Fruit fly (Drosophila melanogaster) whole organism, embryonic: ENCODE data around the gene solo.
A peak's percentile ranks its signal among the peaks of the same experiment; 100 is the strongest.

Experiments
- Awh ChIP-seq: fragments of 200-800 bp; sonication (Bioruptor generic); IDR thresholded peaks from 2 replicates; pipeline ENCODE4, ENCODE4 v1.3.6; 2022; ENCODE audit warnings: missing biosample characterization, missing genetic modification characterization
- Blimp-1 ChIP-seq: fragments of 200-800 bp; sonication (Bioruptor generic); optimal IDR thresholded peaks from 3 replicates; lab custom pipeline; 2018; ENCODE audit warnings: missing biosample characterization, missing genetic modification characterization, mild to moderate bottlenecking, moderate library complexity, missing genetic modification reagents
- CG11398 ChIP-seq: fragments of 200-800 bp; sonication (Bioruptor generic); optimal IDR thresholded peaks from 2 replicates; lab custom pipeline; 2016; ENCODE audit warnings: missing biosample characterization, missing genetic modification characterization
- CG12155 ChIP-seq: fragments of 200-800 bp; sonication (Bioruptor generic); optimal IDR thresholded peaks from 3 replicates; lab custom pipeline; 2016; ENCODE audit warnings: missing biosample characterization, missing genetic modification characterization
- CG12219 ChIP-seq: fragments of 200-800 bp; sonication (Bioruptor generic); optimal IDR thresholded peaks from 3 replicates; lab custom pipeline; 2018; ENCODE audit warnings: missing biosample characterization, mild to moderate bottlenecking, missing genetic modification characterization
- CG12236 ChIP-seq: fragments of 200-800 bp; sonication (Bioruptor generic); optimal IDR thresholded peaks from 2 replicates; lab custom pipeline; 2016; ENCODE audit warnings: missing biosample characterization, missing genetic modification characterization
- CG13123 ChIP-seq: fragments of 200-800 bp; sonication (Bioruptor generic); optimal IDR thresholded peaks from 2 replicates; lab custom pipeline; 2016; ENCODE audit warnings: missing biosample characterization, missing genetic modification characterization
- CG14710 ChIP-seq: fragments of 200-800 bp; sonication (Bioruptor generic); optimal IDR thresholded peaks from 3 replicates; lab custom pipeline; 2019; ENCODE audit warnings: missing biosample characterization, mild to moderate bottlenecking, missing genetic modification characterization, moderate library complexity
- CG17361 ChIP-seq: fragments of 200-800 bp; sonication (Bioruptor generic); IDR thresholded peaks from 3 replicates; pipeline ENCODE4 v1.3.6; 2022; ENCODE audit warnings: missing biosample characterization, missing genetic modification characterization
- CG2129 ChIP-seq: fragments of 200-800 bp; sonication (Bioruptor generic); IDR thresholded peaks from 2 replicates; pipeline ENCODE4 v1.3.6; 2022; ENCODE audit warnings: missing biosample characterization, missing genetic modification characterization; ENCODE audit not compliant: partially characterized antibody
- CG30020 ChIP-seq: fragments of 200-800 bp; optimal IDR thresholded peaks from 2 replicates; lab custom pipeline; 2019; ENCODE audit warnings: missing biosample characterization, mild to moderate bottlenecking, missing genetic modification characterization, moderate library complexity
- CG30403 ChIP-seq: fragments of 200-800 bp; sonication (Bioruptor generic); optimal IDR thresholded peaks from 3 replicates; lab custom pipeline; 2016; ENCODE audit warnings: missing biosample characterization, missing genetic modification characterization
- CG4730 ChIP-seq: fragments of 200-800 bp; sonication (Bioruptor generic); IDR thresholded peaks from 2 replicates; pipeline ENCODE4 v1.3.6; 2022; ENCODE audit warnings: missing biosample characterization, missing genetic modification characterization
- CG6791 ChIP-seq: fragments of 200-800 bp; sonication (Bioruptor generic); IDR thresholded peaks from 3 replicates; pipeline ENCODE4 v1.3.6; 2022; ENCODE audit warnings: missing biosample characterization, missing genetic modification characterization; ENCODE audit not compliant: partially characterized antibody
- CG9609 ChIP-seq: fragments of 200-800 bp; sonication (Bioruptor generic); optimal IDR thresholded peaks from 3 replicates; lab custom pipeline; 2016; ENCODE audit warnings: missing biosample characterization, missing genetic modification characterization
- CG9876 ChIP-seq: fragments of 200-800 bp; sonication (Bioruptor generic); optimal IDR thresholded peaks from 2 replicates; lab custom pipeline; 2016; ENCODE audit warnings: missing biosample characterization, missing genetic modification characterization
- CrebB ChIP-seq: fragments of 200-800 bp; sonication (Bioruptor generic); optimal IDR thresholded peaks from 3 replicates; lab custom pipeline; 2018; ENCODE audit warnings: missing biosample characterization, mild to moderate bottlenecking, missing genetic modification characterization
- D ChIP-seq, 2 experiments: fragments of 200-800 bp in 1 of 2; fragments of >200 bp in 1 of 2; sonication (Bioruptor generic) in 1 of 2; optimal IDR thresholded peaks; 2 replicates in 1 of 2; 3 replicates in 1 of 2; lab custom pipeline; 2017; ENCODE audit warnings: mild to moderate bottlenecking in 1 of 2, missing biosample characterization in 1 of 2, missing genetic modification characterization in 1 of 2, missing genetic modification reagents in 1 of 2
- Dbx ChIP-seq: fragments of 200-800 bp; sonication (Bioruptor generic); IDR thresholded peaks from 3 replicates; pipeline ENCODE4 v1.3.6; 2022; ENCODE audit warnings: missing biosample characterization, missing genetic modification characterization
- HmgZ ChIP-seq: fragments of 200-800 bp; sonication (Bioruptor generic); optimal IDR thresholded peaks from 2 replicates; lab custom pipeline; 2018; ENCODE audit warnings: missing biosample characterization, mild to moderate bottlenecking, missing genetic modification characterization
- Hr78 ChIP-seq, 2 experiments: fragments of 200-800 bp in 1 of 2; fragments of >200 bp in 1 of 2; sonication (Bioruptor generic) in 1 of 2; optimal IDR thresholded peaks; 2 replicates each; lab custom pipeline; 2017 to 2019; ENCODE audit warnings: missing biosample characterization in 2 of 2, missing genetic modification characterization in 2 of 2, mild to moderate bottlenecking in 1 of 2, moderate library complexity in 1 of 2
- Myb ChIP-seq: fragments of 200-800 bp; sonication (Bioruptor generic); optimal IDR thresholded peaks from 2 replicates; lab custom pipeline; 2016; ENCODE audit warnings: missing biosample characterization, missing genetic modification characterization
- NC2β ChIP-seq: fragments of 200-800 bp; sonication (Bioruptor generic); optimal IDR thresholded peaks from 2 replicates; lab custom pipeline; 2016; ENCODE audit warnings: missing biosample characterization, missing genetic modification characterization
- Nf-YA ChIP-seq: fragments of 200-800 bp; sonication (Bioruptor generic); IDR thresholded peaks from 2 replicates; pipeline ENCODE4 v1.3.6; 2022; ENCODE audit warnings: missing biosample characterization, missing genetic modification characterization
- Opbp ChIP-seq: fragments of 200-800 bp; sonication (Bioruptor generic); IDR thresholded peaks from 3 replicates; pipeline ENCODE4 v1.3.6; 2022; ENCODE audit warnings: missing biosample characterization, missing genetic modification characterization; ENCODE audit not compliant: partially characterized antibody
- TFAM ChIP-seq: fragments of 200-800 bp; sonication (Bioruptor generic); optimal IDR thresholded peaks from 2 replicates; lab custom pipeline; 2017; ENCODE audit warnings: missing biosample characterization, missing genetic modification characterization, inconsistent platforms
- Trl ChIP-seq, 3 experiments: fragments of >200 bp in 2 of 3; fragments of 200-800 bp in 1 of 3; sonication (Bioruptor generic) in 1 of 3; optimal IDR thresholded peaks; 2 replicates in 1 of 3; 3 replicates in 2 of 3; lab custom pipeline; 2016 to 2017; ENCODE audit warnings: missing biosample characterization in 1 of 3, missing genetic modification characterization in 1 of 3
- Vsx1 ChIP-seq: fragments of 200-800 bp; sonication (Bioruptor generic); optimal IDR thresholded peaks from 2 replicates; lab custom pipeline; 2017; ENCODE audit warnings: missing biosample characterization, mild to moderate bottlenecking, missing genetic modification characterization, missing genetic modification reagents
- al ChIP-seq: fragments of 200-800 bp; sonication (Bioruptor generic); IDR thresholded peaks from 2 replicates; pipeline ENCODE4 v1.3.6; 2022; ENCODE audit warnings: missing biosample characterization, missing genetic modification characterization
- az2 ChIP-seq: fragments of 200-800 bp; sonication (Bioruptor generic); optimal IDR thresholded peaks from 3 replicates; lab custom pipeline; 2016; ENCODE audit warnings: missing biosample characterization, missing genetic modification characterization
- cad ChIP-seq: fragments of >200 bp; optimal IDR thresholded peaks from 2 replicates; lab custom pipeline; 2017; ENCODE audit warnings: missing biosample characterization, missing genetic modification characterization
- fd102C ChIP-seq: fragments of 200-800 bp; sonication (Bioruptor generic); optimal IDR thresholded peaks from 2 replicates; lab custom pipeline; 2018; ENCODE audit warnings: missing biosample characterization, mild to moderate bottlenecking, missing genetic modification characterization, moderate library complexity
- fu2 ChIP-seq: fragments of 200-800 bp; sonication (Bioruptor generic); optimal IDR thresholded peaks from 2 replicates; lab custom pipeline; 2016; ENCODE audit warnings: missing biosample characterization, missing genetic modification characterization
- grau ChIP-seq: fragments of 200-800 bp; optimal IDR thresholded peaks from 3 replicates; lab custom pipeline; 2019; ENCODE audit warnings: missing biosample characterization, mild to moderate bottlenecking, missing genetic modification characterization, moderate library complexity
- hb ChIP-seq: fragments of 200-800 bp; sonication (Bioruptor generic); IDR thresholded peaks from 3 replicates; pipeline ENCODE4 v1.3.6; 2022; ENCODE audit warnings: missing biosample characterization, missing genetic modification characterization; ENCODE audit not compliant: partially characterized antibody
- lab ChIP-seq: fragments of 200-800 bp; sonication (Bioruptor generic); optimal IDR thresholded peaks from 3 replicates; lab custom pipeline; 2017; ENCODE audit warnings: missing biosample characterization, missing genetic modification characterization, mild to moderate bottlenecking, moderate library complexity, missing genetic modification reagents
- luna ChIP-seq: fragments of 200-800 bp; sonication (Bioruptor generic); optimal IDR thresholded peaks from 2 replicates; lab custom pipeline; 2016; ENCODE audit warnings: missing biosample characterization, missing genetic modification characterization
- nau ChIP-seq: fragments of 200-800 bp; sonication (Bioruptor generic); optimal IDR thresholded peaks from 3 replicates; lab custom pipeline; 2017; ENCODE audit warnings: missing biosample characterization, mild to moderate bottlenecking, missing genetic modification characterization, missing genetic modification reagents
- nmo ChIP-seq: fragments of 200-800 bp; sonication (Bioruptor generic); optimal IDR thresholded peaks from 2 replicates; lab custom pipeline; 2018; ENCODE audit warnings: missing biosample characterization, mild to moderate bottlenecking, missing genetic modification characterization, moderate library complexity
- p53 ChIP-seq: fragments of 200-800 bp; sonication (Bioruptor generic); optimal IDR thresholded peaks from 2 replicates; lab custom pipeline; 2016; ENCODE audit warnings: missing biosample characterization, missing genetic modification characterization
- prd ChIP-seq, 3 experiments: fragments of >200 bp in 2 of 3; fragments of 200-800 bp in 1 of 3; sonication (Bioruptor generic) in 1 of 3; optimal IDR thresholded peaks in 2 of 3; IDR thresholded peaks in 1 of 3; 2 replicates in 2 of 3; 3 replicates in 1 of 3; pipeline versions ENCODE4 v1.3.6 to Lab custom; 2017 to 2022; ENCODE audit warnings: missing biosample characterization in 1 of 3, missing genetic modification characterization in 1 of 3
- schlank ChIP-seq: fragments of 200-800 bp; sonication (Bioruptor generic); optimal IDR thresholded peaks from 2 replicates; lab custom pipeline; 2018; ENCODE audit warnings: missing biosample characterization, mild to moderate bottlenecking, missing genetic modification characterization
- sd ChIP-seq: fragments of 200-800 bp; sonication (Bioruptor generic); optimal IDR thresholded peaks from 3 replicates; lab custom pipeline; 2018; ENCODE audit warnings: missing biosample characterization, mild to moderate bottlenecking, missing genetic modification characterization, moderate library complexity
- sob ChIP-seq: fragments of 200-800 bp; sonication (Bioruptor generic); IDR thresholded peaks from 2 replicates; pipeline ENCODE4 v1.3.6; 2022; ENCODE audit warnings: missing biosample characterization, missing genetic modification characterization
- vnd ChIP-seq: fragments of 200-800 bp; sonication (Bioruptor generic); IDR thresholded peaks from 3 replicates; pipeline ENCODE4 v1.3.6; 2022; ENCODE audit warnings: missing biosample characterization, missing genetic modification characterization; ENCODE audit not compliant: partially characterized antibody
- wdn ChIP-seq: fragments of 200-800 bp; sonication (Bioruptor generic); IDR thresholded peaks from 2 replicates; pipeline ENCODE4 v1.3.6; 2022; ENCODE audit warnings: missing biosample characterization, missing genetic modification characterization
- wor ChIP-seq: fragments of 200-800 bp; sonication (Bioruptor generic); IDR thresholded peaks from 2 replicates; pipeline ENCODE4 v1.3.6; 2022; ENCODE audit warnings: missing biosample characterization, missing genetic modification characterization

Gene solo

dm6 chr2L:15057225-15058117 is 4.0 kb upstream of the solo start, which contains the start of gene ck (continued):
- TF ChIP-seq Trl (optimal IDR thresholded peaks at IDR 0.05; lab: Kevin White, UChicago) (peak in 1 of 2 experiments; percentile 41), Trl (GFP tag; optimal IDR thresholded peaks at IDR 0.05; lab: Kevin White, UChicago) (no peak), CG14710 (tag; lab: Kevin White, UChicago) (peak; percentile 49), nmo (GFP tag; lab: Kevin White, UChicago) (peak; percentile 0), TFAM (no peak), CG9876 (GFP tag; lab: Kevin White, UChicago) (no peak), sob (GFP tag; lab: Robert Waterston, UW) (no peak), nau (GFP tag; lab: Kevin White, UChicago) (no peak), CG12236 (GFP tag; lab: Kevin White, UChicago) (no peak), az2 (no peak), cad (GFP tag; lab: Kevin White, UChicago) (no peak), schlank (no peak), Dbx (GFP tag; lab: Robert Waterston, UW) (no peak), Myb (GFP tag; lab: Kevin White, UChicago) (peak; percentile 77), CG30020 (tag; lab: Kevin White, UChicago) (peak; percentile 22), vnd (GFP tag; lab: Robert Waterston, UW) (peak; percentile 54; the same call in 2 of the 3 replicates), CG6791 (GFP tag; lab: Robert Waterston, UW) (peak; percentile 85), Opbp (GFP tag; lab: Robert Waterston, UW) (peak; percentile 68; the same call in 2 of the 3 replicates), CG13123 (GFP tag; lab: Kevin White, UChicago) (no peak), fd102C (GFP tag; lab: Kevin White, UChicago) (no peak), al (GFP tag; lab: Robert Waterston, UW) (no peak), CG12155 (GFP tag; lab: Kevin White, UChicago) (peak; percentile 47), CG17361 (GFP tag; lab: Robert Waterston, UW) (no peak), Blimp-1 (GFP tag; lab: Kevin White, UChicago) (no peak), Vsx1 (GFP tag; lab: Kevin White, UChicago) (no peak), Awh (GFP tag; lab: Robert Waterston, UW) (no peak), wdn (GFP tag; lab: Robert Waterston, UW) (no peak), sd (tag; lab: Kevin White, UChicago) (peak; percentile 44), CG2129 (GFP tag; lab: Robert Waterston, UW) (0 out of 2 replicates have a peak, but pooled peaks have one; percentile 20), CG9609 (GFP tag; lab: Kevin White, UChicago) (no peak), D (optimal IDR thresholded peaks at IDR 0.05; lab: Kevin White, UChicago) (peak; percentile 43), D (GFP tag; optimal IDR thresholded peaks at IDR 0.05; lab: Kevin White, UChicago) (no peak), hb (peak; percentile 78), CG11398 (no peak), NC2β (GFP tag; lab: Kevin White, UChicago) (peak; percentile 39), Hr78 (GFP tag; optimal IDR thresholded peaks at IDR 0.05; lab: Kevin White, UChicago) (no peak), HmgZ (tag; lab: Kevin White, UChicago) (peak; percentile 54), prd (optimal IDR thresholded peaks at IDR 0.05; lab: Kevin White, UChicago) (no peak), prd (GFP tag; IDR thresholded peaks at IDR 0.05; lab: Robert Waterston, UW) (no peak), lab (peak; percentile 9), grau (peak; percentile 24), fu2 (no peak), Nf-YA (GFP tag; lab: Robert Waterston, UW) (no peak), CG30403 (GFP tag; lab: Kevin White, UChicago) (no peak), wor (GFP tag; lab: Robert Waterston, UW) (no peak), CG4730 (GFP tag; lab: Robert Waterston, UW) (no peak), CrebB (tag; lab: Kevin White, UChicago) (no peak), CG12219 (GFP tag; lab: Kevin White, UChicago) (no peak), p53 (GFP tag; lab: Kevin White, UChicago) (peak; percentile 21), luna (no peak)
